Worm (Caenorhabditis elegans) whole organism, midembryonic: ENCODE results near the gene srh-99.

Experiments used
- T22C8.4 ChIP-seq: fragments of 200-800 bp; sonication (Bioruptor generic); IDR thresholded peaks from 2 replicates; pipeline ENCODE4 v1.3.6; 2022; ENCODE audit warnings: missing genetic modification characterization, missing compliant biosample characterization
- cog-1 ChIP-seq: sonication (generic microtip); optimal IDR thresholded peaks from 2 replicates; lab custom pipeline; 2016; ENCODE audit warnings: missing genetic modification characterization, missing compliant biosample characterization
- flt-1 ChIP-seq: fragments of 200-800 bp; sonication (Bioruptor generic); IDR thresholded peaks from 2 replicates; pipeline ENCODE4 v1.3.6; 2022; ENCODE audit warnings: missing genetic modification characterization, missing compliant biosample characterization
- klf-2 ChIP-seq: fragments of 200-800 bp; sonication (Bioruptor generic); conservative IDR thresholded peaks from 2 replicates; pipeline ENCODE4 v1.3.6; 2022; ENCODE audit warnings: missing genetic modification reagents, missing genetic modification characterization, missing compliant biosample characterization
- med-1 ChIP-seq: sonication (generic microtip); optimal IDR thresholded peaks from 2 replicates; lab custom pipeline; 2017; ENCODE audit warnings: missing genetic modification characterization, mild to moderate bottlenecking, missing compliant biosample characterization, antibody characterized with exemption, missing genetic modification reagents; ENCODE audit not compliant: insufficient read depth
- ref-1 ChIP-seq: fragments of 200-800 bp; sonication (Bioruptor generic); conservative IDR thresholded peaks from 2 replicates; pipeline ENCODE4 v1.3.6; 2022; ENCODE audit warnings: missing genetic modification reagents, missing genetic modification characterization, missing compliant biosample characterization
- tab-1 ChIP-seq: fragments of 200-800 bp; sonication (Bioruptor generic); IDR thresholded peaks from 2 replicates; pipeline ENCODE4 v1.3.6; 2022; ENCODE audit warnings: missing genetic modification characterization, missing compliant biosample characterization
- ztf-23 ChIP-seq: fragments of 200-800 bp; sonication (Bioruptor generic); IDR thresholded peaks from 2 replicates; pipeline ENCODE4 v1.3.6; 2022; ENCODE audit warnings: missing genetic modification reagents, missing genetic modification characterization, missing compliant biosample characterization
- ztf-29 ChIP-seq: fragments of 200-800 bp; sonication (Bioruptor generic); IDR thresholded peaks from 2 replicates; pipeline ENCODE4 v1.3.6; 2022; ENCODE audit warnings: missing genetic modification reagents, missing genetic modification characterization, missing compliant biosample characterization

Gene srh-99

DNA sequence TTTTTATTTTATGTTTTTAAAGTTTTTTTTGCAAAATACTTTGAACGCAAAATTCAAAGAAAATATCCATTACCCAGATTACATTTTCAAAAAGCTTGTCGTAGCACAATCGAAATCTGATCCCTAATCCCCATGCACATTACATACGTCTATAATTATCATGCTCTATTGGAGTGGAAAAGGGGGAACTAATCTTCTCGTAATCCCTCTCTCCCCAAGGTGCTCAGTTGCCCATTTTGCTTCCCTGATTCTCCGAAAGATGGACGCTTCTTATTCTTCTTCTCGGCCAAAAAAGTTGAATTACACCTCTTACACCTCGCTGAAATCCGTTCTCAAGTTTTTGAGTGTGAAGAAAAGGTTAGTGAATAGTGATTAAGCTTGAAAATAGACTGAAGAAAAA is 5.3 kb downstream of the srh-99 start, which contains the start of gene fbxc-53:
fbxc-53 (plus strand) TSS at position 245 of the 400 bp plus-strand sequence.
- TF ChIP-seq ztf-29 (GFP tag; lab: Robert Waterston, UW) (no peak), T22C8.4 (no peak), cog-1 (tag; lab: Kevin White, UChicago) (no peak), ztf-23 (no peak), tab-1 (GFP tag; lab: Robert Waterston, UW) (no peak), med-1 (GFP tag; lab: Kevin White, UChicago) (no peak), ref-1 (GFP tag; lab: Robert Waterston, UW) (no peak), klf-2 (GFP tag; lab: Robert Waterston, UW) (no peak), flt-1 (GFP tag; lab: Robert Waterston, UW) (no peak)

DNA sequence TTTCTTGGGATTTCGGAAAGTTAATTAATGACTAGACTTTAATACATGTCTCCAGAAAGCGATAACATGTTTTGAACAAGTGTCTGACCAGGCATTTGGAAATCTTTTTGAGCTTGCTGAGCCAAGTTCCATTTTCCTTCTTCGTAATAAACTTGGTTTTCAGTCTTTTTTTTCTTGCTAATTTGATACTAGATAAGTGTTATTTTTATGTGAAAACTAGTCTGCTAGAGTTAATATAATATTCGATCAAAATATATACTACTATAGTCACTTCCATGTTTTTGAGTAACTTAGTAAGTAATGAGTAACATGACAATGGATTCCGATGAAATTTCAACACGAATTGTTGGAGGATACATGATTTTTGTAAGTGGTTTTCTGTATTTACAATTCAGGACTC is 7.1 kb downstream of the srh-99 start, which contains the start of gene srx-110:
srx-110 (plus strand) TSS at position 301 of the 400 bp plus-strand sequence.
- no peak for TF ChIP-seq klf-2 (GFP tag; lab: Robert Waterston, UW)
- TF ChIP-seq cog-1 (tag; lab: Kevin White, UChicago): no peak
- TF ChIP-seq T22C8.4: no peak
- TF ChIP-seq flt-1 (GFP tag; lab: Robert Waterston, UW): no peak
- no peak for TF ChIP-seq ztf-29 (GFP tag; lab: Robert Waterston, UW)
- no peak for TF ChIP-seq med-1 (GFP tag; lab: Kevin White, UChicago)
- no peak for TF ChIP-seq tab-1 (GFP tag; lab: Robert Waterston, UW)

DNA sequence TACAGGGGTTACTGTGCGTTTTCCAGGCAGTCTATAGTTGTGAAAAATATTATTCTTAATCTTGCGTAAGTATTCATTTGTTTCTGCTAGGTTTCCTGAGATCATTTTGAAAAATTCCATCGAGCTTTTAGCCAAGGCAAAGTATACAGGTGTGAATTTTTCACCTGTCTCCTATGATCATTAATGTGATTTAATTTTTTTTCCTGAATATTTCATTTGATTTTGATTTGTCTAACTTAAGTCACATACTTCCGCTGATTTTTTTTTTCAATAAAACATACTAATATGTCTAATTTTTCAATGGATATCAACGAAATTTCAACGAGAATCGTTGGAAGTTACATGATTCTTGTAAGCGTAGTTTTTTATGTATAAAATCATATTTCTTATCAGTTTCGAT is 11.0 kb downstream of the srh-99 start, which contains the start of gene srx-108:
srx-108 (plus strand) TSS at position 301 of the 400 bp plus-strand sequence.
- TF ChIP-seq T22C8.4 (no peak), klf-2 (GFP tag; lab: Robert Waterston, UW) (no peak), tab-1 (GFP tag; lab: Robert Waterston, UW) (no peak), ztf-29 (GFP tag; lab: Robert Waterston, UW) (no peak), flt-1 (GFP tag; lab: Robert Waterston, UW) (no peak), ztf-23 (no peak), cog-1 (tag; lab: Kevin White, UChicago) (no peak), ref-1 (GFP tag; lab: Robert Waterston, UW) (no peak), med-1 (GFP tag; lab: Kevin White, UChicago) (no peak)

DNA sequence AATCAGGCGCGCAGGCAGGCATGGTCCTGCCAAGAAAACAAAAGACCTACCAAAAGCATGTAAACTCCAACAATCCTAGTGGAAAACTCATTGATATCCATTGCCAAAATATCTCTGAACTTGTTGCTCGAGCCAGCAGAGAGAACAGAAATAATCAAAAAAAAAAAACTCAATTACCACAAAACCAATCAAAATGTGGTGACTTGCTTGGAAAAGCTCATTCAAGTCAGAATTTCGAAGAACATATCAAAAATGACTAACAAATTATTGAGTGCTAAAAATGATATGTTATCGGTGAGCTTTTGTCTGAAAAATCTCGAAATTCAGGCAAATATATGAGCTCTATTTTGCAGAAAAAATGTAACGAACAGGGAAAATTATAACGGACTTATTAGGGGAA is 15.1 kb downstream of the srh-99 start, which contains the start of gene srx-105:
srx-105 (minus strand) TSS at position 101 of the 400 bp plus-strand sequence.
- TF ChIP-seq tab-1 (GFP tag; lab: Robert Waterston, UW) (no peak), ref-1 (GFP tag; lab: Robert Waterston, UW) (no peak), cog-1 (tag; lab: Kevin White, UChicago) (no peak), ztf-29 (GFP tag; lab: Robert Waterston, UW) (no peak)

DNA sequence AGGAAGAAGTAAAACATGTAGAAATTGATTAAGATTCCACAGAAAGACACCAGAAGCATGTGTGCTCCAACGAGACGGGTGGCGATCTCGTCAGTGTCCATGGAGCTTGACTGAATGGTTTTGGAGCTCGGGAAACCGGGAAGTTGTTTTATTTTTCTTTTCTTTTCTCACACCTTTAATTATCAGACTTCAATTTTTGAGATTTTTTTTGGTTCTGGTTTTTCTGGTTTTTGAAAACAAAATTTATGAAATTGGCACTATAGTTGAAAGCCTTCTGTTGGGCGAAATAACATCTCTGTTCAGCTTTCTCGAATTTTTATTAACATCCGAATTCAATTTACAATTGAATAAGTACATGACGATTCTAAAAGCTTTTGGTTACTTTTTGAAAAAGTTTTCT is 16.8 kb downstream of the srh-99 start, which contains the start of gene srx-104:
srx-104 (minus strand) TSS at position 101 of the 400 bp plus-strand sequence.
- TF ChIP-seq med-1 (GFP tag; lab: Kevin White, UChicago) (no peak), tab-1 (GFP tag; lab: Robert Waterston, UW) (no peak)

DNA sequence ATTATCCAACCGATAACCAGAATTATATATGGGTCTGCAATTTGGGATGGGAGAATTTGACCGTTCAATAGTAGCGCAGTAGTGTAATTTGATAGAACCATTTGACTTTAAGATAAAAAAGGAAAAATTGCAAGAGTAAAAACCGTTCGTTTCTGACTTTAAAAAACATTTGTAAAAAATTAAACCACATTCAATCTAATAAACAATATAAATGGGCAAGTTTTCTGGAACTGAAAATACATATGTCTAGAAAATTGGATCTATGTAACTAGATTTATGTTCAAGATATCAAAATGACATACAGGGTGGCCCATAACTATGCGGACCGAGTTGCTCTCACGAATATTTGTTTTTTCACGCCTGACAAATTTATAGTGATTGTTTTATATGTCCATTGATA is 21.7 kb downstream of the srh-99 start, which contains the start of gene srx-102:
srx-102 (minus strand) TSS at position 101 of the 400 bp plus-strand sequence.
- no peak for TF ChIP-seq med-1 (GFP tag; lab: Kevin White, UChicago)
- no peak for TF ChIP-seq ref-1 (GFP tag; lab: Robert Waterston, UW)

DNA sequence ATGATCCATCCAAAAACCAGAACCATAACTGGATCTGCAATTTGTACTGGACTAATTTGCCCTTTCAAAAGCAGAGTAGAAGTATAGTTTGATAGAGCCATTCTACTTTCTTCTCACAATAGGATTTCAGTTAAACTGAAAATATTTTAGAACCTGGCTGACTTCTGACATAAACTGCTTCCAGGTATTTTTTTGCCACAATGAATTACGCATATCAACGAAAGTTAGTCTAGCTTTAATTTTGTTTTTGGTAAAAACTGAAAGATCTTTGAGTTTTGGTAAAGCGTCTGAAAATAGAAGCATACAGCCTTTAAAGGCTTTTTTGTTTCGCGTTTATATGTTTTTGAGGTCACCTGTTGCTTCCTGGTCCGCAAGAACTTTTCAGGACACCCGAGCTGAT is 25.7 kb downstream of the srh-99 start, which contains the start of gene srx-101:
srx-101 (minus strand) TSS at position 101 of the 400 bp plus-strand sequence.
- TF ChIP-seq med-1 (GFP tag; lab: Kevin White, UChicago): no peak
- TF ChIP-seq ztf-23: no peak
- TF ChIP-seq ref-1 (GFP tag; lab: Robert Waterston, UW): no peak
- no peak for TF ChIP-seq flt-1 (GFP tag; lab: Robert Waterston, UW)

DNA sequence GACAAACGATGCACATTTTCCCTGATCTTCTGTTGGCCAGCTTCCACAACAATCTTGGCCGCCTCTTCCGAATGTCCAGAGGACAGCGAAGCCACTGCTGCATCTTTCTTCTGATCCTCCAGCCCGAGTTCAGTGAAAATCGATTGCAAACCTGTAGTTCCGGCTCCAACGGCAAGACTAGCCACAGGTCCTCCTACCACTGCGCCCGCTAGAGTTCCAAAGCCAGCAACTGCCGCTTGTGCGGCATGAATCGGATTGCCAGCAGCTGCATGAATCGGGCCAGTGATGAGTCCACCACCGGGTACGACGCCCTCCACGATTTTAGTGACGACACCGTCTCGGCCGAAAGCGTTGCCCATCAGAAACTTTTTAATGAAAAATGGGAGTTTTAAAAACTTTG is 28.0 kb downstream of the srh-99 start, which contains the start of gene ifas-1:
ifas-1 (minus strand) TSS at position 387 of the 400 bp plus-strand sequence.
- TF ChIP-seq klf-2 (GFP tag; lab: Robert Waterston, UW) (no peak), T22C8.4 (no peak), flt-1 (GFP tag; lab: Robert Waterston, UW) (no peak), cog-1 (tag; lab: Kevin White, UChicago) (no peak), ztf-29 (GFP tag; lab: Robert Waterston, UW) (no peak), med-1 (GFP tag; lab: Kevin White, UChicago) (no peak), tab-1 (GFP tag; lab: Robert Waterston, UW) (no peak), ztf-23 (no peak)

DNA sequence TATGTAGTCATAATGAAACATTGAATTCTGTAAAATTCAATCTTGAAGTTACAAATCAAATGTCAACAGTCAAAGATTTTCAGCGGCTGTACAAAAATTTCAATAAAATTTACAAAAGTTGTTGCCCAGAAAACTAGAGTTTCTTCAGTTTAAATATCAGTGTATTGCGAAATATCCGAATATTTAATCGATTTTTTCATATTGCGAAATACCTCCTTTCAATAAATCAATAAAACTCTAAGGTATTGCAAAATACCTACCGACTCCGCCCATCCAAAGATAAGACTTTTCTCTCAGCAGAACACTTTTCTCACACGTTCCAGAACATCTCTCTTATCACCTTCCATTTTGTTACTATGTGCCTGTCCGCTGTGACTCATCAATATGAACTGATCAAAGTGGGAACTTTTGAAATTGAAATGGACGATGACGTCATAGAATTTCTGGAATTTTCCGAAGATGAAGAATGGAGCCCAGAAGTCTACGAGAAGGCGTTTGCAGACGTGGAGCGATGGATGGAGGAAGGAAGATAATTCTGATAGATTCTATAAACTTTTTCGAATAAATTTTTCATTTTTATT is 31.8 kb downstream of the srh-99 start:
- TF ChIP-seq tab-1 (GFP tag; lab: Robert Waterston, UW) (no peak), T22C8.4 (no peak), ztf-23 (no peak), ztf-29 (GFP tag; lab: Robert Waterston, UW) (no peak), ref-1 (GFP tag; lab: Robert Waterston, UW) (no peak), flt-1 (GFP tag; lab: Robert Waterston, UW) (no peak), med-1 (GFP tag; lab: Kevin White, UChicago) (no peak), cog-1 (tag; lab: Kevin White, UChicago) (no peak)

DNA sequence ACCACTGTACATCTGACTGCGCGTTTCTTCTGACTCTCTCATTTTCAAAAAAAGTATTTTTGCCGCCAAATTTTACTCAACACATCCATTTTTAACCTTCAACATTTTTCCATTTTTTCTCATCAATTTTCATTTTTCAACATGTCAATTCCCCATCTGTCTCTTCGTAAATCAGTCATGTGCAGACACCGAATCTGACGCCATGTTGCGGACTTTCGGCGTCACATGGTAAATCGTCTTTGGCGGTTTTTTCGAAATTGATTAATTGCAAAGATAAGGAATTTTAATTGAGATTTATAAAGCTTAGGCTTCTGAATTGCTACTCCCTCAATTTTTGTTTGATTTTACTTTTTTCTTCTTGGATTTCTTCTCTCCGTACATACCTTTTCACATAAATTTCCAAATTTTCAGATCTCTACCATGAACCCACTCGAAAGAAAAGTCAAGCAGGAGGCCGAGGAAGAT is 33.6 kb downstream of the srh-99 start, which contains the start of gene F19B10.1:
F19B10.1 (plus strand) TSS at position 415 of the 465 bp plus-strand sequence.
- no peak for TF ChIP-seq ref-1 (GFP tag; lab: Robert Waterston, UW)
- no peak for TF ChIP-seq flt-1 (GFP tag; lab: Robert Waterston, UW)
- TF ChIP-seq cog-1 (tag; lab: Kevin White, UChicago): no peak
- no peak for TF ChIP-seq ztf-23
- no peak for TF ChIP-seq tab-1 (GFP tag; lab: Robert Waterston, UW)
- no peak for TF ChIP-seq klf-2 (GFP tag; lab: Robert Waterston, UW)
- no peak for TF ChIP-seq med-1 (GFP tag; lab: Kevin White, UChicago)
- TF ChIP-seq T22C8.4: no peak
- TF ChIP-seq ztf-29 (GFP tag; lab: Robert Waterston, UW): no peak
